Worm (Caenorhabditis elegans): ENCODE data around the gene rpl-15.

rpl-15 gene

ce11 chrIV:606055-606454 lies 48.3 kb downstream of the rpl-15 start, which contains the start of gene inx-18:
inx-18 (plus strand) TSS chrIV:606355.
- TF ChIP-seq zip-5 (tag; optimal IDR thresholded peaks at IDR 0.05) (no peak), npax-4 (tag; optimal IDR thresholded peaks at IDR 0.05) (no peak), hlh-15 (tag; optimal IDR thresholded peaks at IDR 0.05) (no peak), K02D7.2 (tag; optimal IDR thresholded peaks at IDR 0.05) (no peak), ceh-14 (tag; optimal IDR thresholded peaks at IDR 0.05) (no peak), nhr-11 (tag; optimal IDR thresholded peaks at IDR 0.05) (no peak), C08G9.2 (tag; optimal IDR thresholded peaks at IDR 0.05) (no peak), ceh-18 (tag; optimal IDR thresholded peaks at IDR 0.05) (no peak), ceh-34 (tag; optimal IDR thresholded peaks at IDR 0.05) (no peak), sox-4 (tag; optimal IDR thresholded peaks at IDR 0.05) (no peak), tbx-7 (tag; optimal IDR thresholded peaks at IDR 0.05) (no peak), mec-3 (tag; optimal IDR thresholded peaks at IDR 0.05; ENCODE audit: borderline replicate concordance) (no peak), pat-9 (tag; optimal IDR thresholded peaks at IDR 0.05) (no peak)

ce11 chrIV:605431-605830 lies 48.9 kb downstream of the rpl-15 start:
- TF ChIP-seq T23F11.4 (GFP tag; optimal IDR thresholded peaks at IDR 0.05) (no peak), F13H6.1 (tag; optimal IDR thresholded peaks at IDR 0.05) (no peak), ceh-9 (tag; optimal IDR thresholded peaks at IDR 0.05) (no peak), elt-2 (tag; optimal IDR thresholded peaks at IDR 0.05) (no peak), C38D4.7 (GFP tag; optimal IDR thresholded peaks at IDR 0.05) (no peak), pqm-1 (tag; optimal IDR thresholded peaks at IDR 0.05) (no peak), ceh-18 (tag; optimal IDR thresholded peaks at IDR 0.05) (no peak), ceh-34 (tag; optimal IDR thresholded peaks at IDR 0.05) (no peak), pha-2 (tag; optimal IDR thresholded peaks at IDR 0.05) (no peak), pha-4 (tag; optimal IDR thresholded peaks at IDR 0.05) (no peak)

ce11 chrIV:604817-605216 lies 49.6 kb downstream of the rpl-15 start:
- TF ChIP-seq ref-2 (tag; optimal IDR thresholded peaks at IDR 0.05) (no peak), fkh-6 (tag; optimal IDR thresholded peaks at IDR 0.05) (no peak), madf-2 (tag; optimal IDR thresholded peaks at IDR 0.05) (no peak), hlh-8 (tag; optimal IDR thresholded peaks at IDR 0.05) (no peak), unc-86 (tag; optimal IDR thresholded peaks at IDR 0.05) (no peak), unc-3 (GFP tag; conservative IDR thresholded peaks at IDR 0.05) (no peak), unc-3 (tag; optimal IDR thresholded peaks at IDR 0.05) (no peak), C08G9.2 (tag; optimal IDR thresholded peaks at IDR 0.05) (no peak), tbx-2 (tag; optimal IDR thresholded peaks at IDR 0.05) (no peak), pat-9 (tag; optimal IDR thresholded peaks at IDR 0.05) (no peak), hlh-6 (tag; optimal IDR thresholded peaks at IDR 0.05) (no peak), ceh-9 (tag; optimal IDR thresholded peaks at IDR 0.05) (no peak), ttx-3 (tag; optimal IDR thresholded peaks at IDR 0.05) (no peak), dve-1 (tag; optimal IDR thresholded peaks at IDR 0.05) (no peak), unc-55 (GFP tag; optimal IDR thresholded peaks at IDR 0.05) (no peak), K09A11.1 (tag; optimal IDR thresholded peaks at IDR 0.05; ENCODE audit: insufficient read depth) (no peak), pha-4 (tag; optimal IDR thresholded peaks at IDR 0.05) (no peak), dmd-4 (tag; optimal IDR thresholded peaks at IDR 0.05; ENCODE audit: borderline replicate concordance) (no peak)

ce11 chrIV:604144-604543 lies 50.2 kb downstream of the rpl-15 start, which contains the start of gene col-102:
col-102 (plus strand) TSS chrIV:604444.
- TF ChIP-seq ceh-48 (tag; optimal IDR thresholded peaks at IDR 0.05) (no peak), ceh-18 (tag; optimal IDR thresholded peaks at IDR 0.05) (no peak), ceh-6 (GFP tag; optimal IDR thresholded peaks at IDR 0.05) (no peak), elt-2 (tag; optimal IDR thresholded peaks at IDR 0.05) (no peak), che-1 (tag; optimal IDR thresholded peaks at IDR 0.05) (no peak), unc-42 (tag; optimal IDR thresholded peaks at IDR 0.05) (no peak), hlh-6 (tag; optimal IDR thresholded peaks at IDR 0.05) (no peak), pag-3 (tag; optimal IDR thresholded peaks at IDR 0.05; ENCODE audit: borderline replicate concordance) (no peak)
